Worm (Caenorhabditis elegans): ENCODE results near the gene F02C12.3.

The F02C12.3 gene

ce11 chrX:13350804-13351747, 45.7 kb upstream of the F02C12.3 start, which contains the start of gene mxl-3 (continued):
- no peak for TF ChIP-seq spr-3 (GFP tag; optimal IDR thresholded peaks at IDR 0.05)
- TF ChIP-seq ceh-44 (GFP tag; IDR thresholded peaks at IDR 0.05) = no peak
- TF ChIP-seq lim-7 (GFP tag; IDR thresholded peaks at IDR 0.05) = no peak
- TF ChIP-seq nhr-28 (tag; optimal IDR thresholded peaks at IDR 0.05) = peak; percentile 70
- 0 out of 2 replicates have a peak, but pooled peaks have one; percentile 31 for TF ChIP-seq nhr-42 (GFP tag; IDR thresholded peaks at IDR 0.05)
- TF ChIP-seq nhr-111 (GFP tag; optimal IDR thresholded peaks at IDR 0.05) = no peak
- no peak for TF ChIP-seq rbr-2 (tag; optimal IDR thresholded peaks at IDR 0.05)
- peak; percentile 91 for TF ChIP-seq dmd-6 (GFP tag; IDR thresholded peaks at IDR 0.05)
- TF ChIP-seq lin-1 (GFP tag; IDR thresholded peaks at IDR 0.05) = 0 out of 2 replicates have a peak, but pooled peaks have one; percentile 19
- TF ChIP-seq zag-1 (tag; optimal IDR thresholded peaks at IDR 0.05) = no peak
- no peak for TF ChIP-seq F37D6.2 (tag; optimal IDR thresholded peaks at IDR 0.05)
- no peak for TF ChIP-seq fos-1 (tag; optimal IDR thresholded peaks at IDR 0.05)
- TF ChIP-seq ceh-28 (tag; optimal IDR thresholded peaks at IDR 0.05) = no peak
- no peak for TF ChIP-seq Y105C5A.15 (GFP tag; IDR thresholded peaks at IDR 0.05)
- TF ChIP-seq tra-1 (GFP tag; IDR thresholded peaks at IDR 0.05) = peak; percentile 40; the same call in 1 of the 2 replicates
- TF ChIP-seq set-16 (GFP tag; IDR thresholded peaks at IDR 0.05) = peak; percentile 66
- no peak for TF ChIP-seq ceh-62 (tag; optimal IDR thresholded peaks at IDR 0.05)
- no peak for TF ChIP-seq F49E8.2 (tag; optimal IDR thresholded peaks at IDR 0.05; ENCODE audit: borderline replicate concordance)
- peak; percentile 9 for TF ChIP-seq F10B5.3 (tag; optimal IDR thresholded peaks at IDR 0.05)
- TF ChIP-seq vab-7 (GFP tag; IDR thresholded peaks at IDR 0.05) = no peak
- no peak for TF ChIP-seq madf-5 (GFP tag; IDR thresholded peaks at IDR 0.05)
- TF ChIP-seq Y5F2A.4 (GFP tag; optimal IDR thresholded peaks at IDR 0.05) = no peak
- TF ChIP-seq tag-97 (GFP tag; IDR thresholded peaks at IDR 0.05) = no peak
- TF ChIP-seq R02D3.7 (tag; optimal IDR thresholded peaks at IDR 0.05) = no peak
- TF ChIP-seq ama-1 (optimal IDR thresholded peaks at IDR 0.05) = peak; percentile 86
- TF ChIP-seq ZK337.2 (GFP tag; IDR thresholded peaks at IDR 0.05) = no peak
- TF ChIP-seq lin-15B (tag; optimal IDR thresholded peaks at IDR 0.05) = no peak
- no peak for TF ChIP-seq arid-1 (GFP tag; conservative IDR thresholded peaks at IDR 0.05)
- TF ChIP-seq saeg-2 (GFP tag; IDR thresholded peaks at IDR 0.05) = no peak
- TF ChIP-seq pha-4 (GFP tag; IDR thresholded peaks at IDR 0.05) = no peak
- no peak for TF ChIP-seq pha-4 (tag; optimal IDR thresholded peaks at IDR 0.05)
- no peak for TF ChIP-seq ztf-7 (tag; optimal IDR thresholded peaks at IDR 0.05)
- no peak for TF ChIP-seq F44E2.7 (GFP tag; IDR thresholded peaks at IDR 0.05)
- TF ChIP-seq zip-11 (GFP tag; IDR thresholded peaks at IDR 0.05) = no peak
- no peak for TF ChIP-seq jun-1 (tag; optimal IDR thresholded peaks at IDR 0.05)
- TF ChIP-seq unc-62 (GFP tag; optimal IDR thresholded peaks at IDR 0.05 in 1 of 2) = no peak
- no peak for TF ChIP-seq unc-62 (tag; optimal IDR thresholded peaks at IDR 0.05)
- peak; percentile 98 for TF ChIP-seq mxl-2 (GFP tag; conservative IDR thresholded peaks at IDR 0.05)
- peak; percentile 84 for TF ChIP-seq nhr-48 (tag; optimal IDR thresholded peaks at IDR 0.05)
- no peak for TF ChIP-seq F26F4.8 (GFP tag; conservative IDR thresholded peaks at IDR 0.05)
- no peak for TF ChIP-seq nhr-41 (GFP tag; IDR thresholded peaks at IDR 0.05)
- TF ChIP-seq zip-2 (tag; optimal IDR thresholded peaks at IDR 0.05) = no peak
- no peak for TF ChIP-seq Y75B8A.6 (GFP tag; IDR thresholded peaks at IDR 0.05)
- no peak for TF ChIP-seq sdz-12 (GFP tag; optimal IDR thresholded peaks at IDR 0.05)
- TF ChIP-seq daf-12 (tag; optimal IDR thresholded peaks at IDR 0.05) = no peak
- peak; percentile 33 for TF ChIP-seq duxl-1 (tag; optimal IDR thresholded peaks at IDR 0.05; ENCODE audit: poor library complexity)
- TF ChIP-seq dve-1 (tag; optimal IDR thresholded peaks at IDR 0.05; ENCODE audit: insufficient read depth) = peak; percentile 65
- TF ChIP-seq zfp-2 (tag; optimal IDR thresholded peaks at IDR 0.05) = no peak
- no peak for TF ChIP-seq ces-1 (GFP tag; optimal IDR thresholded peaks at IDR 0.05)
- TF ChIP-seq Y48G9A.11 (GFP tag; IDR thresholded peaks at IDR 0.05) = no peak
